Fruit fly (Drosophila melanogaster): ENCODE results near the gene Golgin104.

Golgin104 gene

dm6 chr3L:16328207-16328891 is 23.4 kb downstream of the Golgin104 start, which contains the start of gene CG13058 (continued):
- TF ChIP-seq ato (GFP tag; IDR thresholded peaks at IDR 0.05; ENCODE audit: partially characterized antibody) (no peak), Abd-B (GFP tag; optimal IDR thresholded peaks at IDR 0.05) (peak; percentile 18), C15 (GFP tag; IDR thresholded peaks at IDR 0.05) (no peak), seq (GFP tag; IDR thresholded peaks at IDR 0.05) (peak; percentile 74), CG3847 (GFP tag; IDR thresholded peaks at IDR 0.05) (peak; percentile 77), CG7928 (GFP tag; optimal IDR thresholded peaks at IDR 0.05) (peak; percentile 25), Sin3A (optimal IDR thresholded peaks at IDR 0.05) (no peak), Spps (tag; optimal IDR thresholded peaks at IDR 0.05) (no peak), H15 (GFP tag; IDR thresholded peaks at IDR 0.05) (no peak), CG17385 (GFP tag; optimal IDR thresholded peaks at IDR 0.05) (peak; percentile 64), CG8388 (GFP tag; optimal IDR thresholded peaks at IDR 0.05) (no peak), CG4730 (GFP tag; IDR thresholded peaks at IDR 0.05) (no peak; the same call in 1 of the 2 replicates), ac (GFP tag; optimal IDR thresholded peaks at IDR 0.05) (no peak), CG2712 (tag; optimal IDR thresholded peaks at IDR 0.05) (no peak), ash1 (GFP tag; optimal IDR thresholded peaks at IDR 0.05) (no peak), NC2α (GFP tag; optimal IDR thresholded peaks at IDR 0.05) (no peak), CG13894 (tag; optimal IDR thresholded peaks at IDR 0.05) (peak; percentile 53), Xrp1 (GFP tag; IDR thresholded peaks at IDR 0.05) (no peak; the same call in 1 of the 2 replicates), org-1 (GFP tag; optimal IDR thresholded peaks at IDR 0.05) (peak; percentile 50), H2.0 (GFP tag; IDR thresholded peaks at IDR 0.05) (peak; percentile 81), NK7.1 (GFP tag; optimal IDR thresholded peaks at IDR 0.05) (no peak), Dref (GFP tag; IDR thresholded peaks at IDR 0.05) (no peak), CG16813 (GFP tag; IDR thresholded peaks at IDR 0.05; ENCODE audit: partially characterized antibody) (no peak), CG12071 (GFP tag; optimal IDR thresholded peaks at IDR 0.05) (peak; percentile 56), Fer3 (tag; optimal IDR thresholded peaks at IDR 0.05) (peak; percentile 59), vfl (GFP tag; optimal IDR thresholded peaks at IDR 0.05) (peak; percentile 14), cato (GFP tag; optimal IDR thresholded peaks at IDR 0.05; ENCODE audit: borderline replicate concordance) (no peak), gro (GFP tag; optimal IDR thresholded peaks at IDR 0.05) (no peak), D19A (tag; optimal IDR thresholded peaks at IDR 0.05) (peak; percentile 92), CG14014 (GFP tag; IDR thresholded peaks at IDR 0.05) (peak; percentile 82), h (optimal IDR thresholded peaks at IDR 0.05) (no peak), emc (GFP tag; optimal IDR thresholded peaks at IDR 0.05) (no peak), dmrt11E (tag; optimal IDR thresholded peaks at IDR 0.05) (no peak), Max (GFP tag; optimal IDR thresholded peaks at IDR 0.05) (peak; percentile 18), croc (GFP tag; conservative IDR thresholded peaks at IDR 0.05) (no peak), Dip3 (GFP tag; optimal IDR thresholded peaks at IDR 0.05) (peak; percentile 65), crol (GFP tag; IDR thresholded peaks at IDR 0.05) (peak; percentile 69), klu (GFP tag; IDR thresholded peaks at IDR 0.05) (no peak), HmgD (GFP tag; optimal IDR thresholded peaks at IDR 0.05) (no peak), CG13775 (GFP tag; optimal IDR thresholded peaks at IDR 0.05) (peak; percentile 36), sim (GFP tag; IDR thresholded peaks at IDR 0.05) (no peak), CG4360 (GFP tag; IDR thresholded peaks at IDR 0.05) (no peak), CG18262 (tag; optimal IDR thresholded peaks at IDR 0.05) (no peak), CG9609 (GFP tag; optimal IDR thresholded peaks at IDR 0.05) (peak; percentile 61), CG5245 (GFP tag; optimal IDR thresholded peaks at IDR 0.05) (peak; percentile 21), CrebB (tag; optimal IDR thresholded peaks at IDR 0.05) (peak; percentile 31), Ptx1 (GFP tag; IDR thresholded peaks at IDR 0.05) (peak; percentile 64), E2f1 (GFP tag; IDR thresholded peaks at IDR 0.05) (no peak), lola (GFP tag; optimal IDR thresholded peaks at IDR 0.05) (no peak), ssp (GFP tag; IDR thresholded peaks at IDR 0.05) (no peak), scrt (GFP tag; optimal IDR thresholded peaks at IDR 0.05) (peak; percentile 37), slou (GFP tag; optimal IDR thresholded peaks at IDR 0.05) (no peak)
